Worm (Caenorhabditis elegans): ENCODE results near the gene cln-3.1.

Gene cln-3.1

ce11 chrV:11281414-11282209, 16.2 kb upstream of the cln-3.1 start (continued):
- no peak for TF ChIP-seq egl-44 (GFP tag; IDR thresholded peaks at IDR 0.05)
- TF ChIP-seq akir-1 (GFP tag; optimal IDR thresholded peaks at IDR 0.05) = no peak
- TF ChIP-seq ceh-40 (GFP tag; IDR thresholded peaks at IDR 0.05) = no peak
- no peak for TF ChIP-seq T07F8.4 (tag; optimal IDR thresholded peaks at IDR 0.05)
- TF ChIP-seq dpff-1 (tag; optimal IDR thresholded peaks at IDR 0.05) = no peak

- TF ChIP-seq ccch-3 (GFP tag; optimal IDR thresholded peaks at IDR 0.05) = no peak
- no peak for TF ChIP-seq F23B12.7 (tag; optimal IDR thresholded peaks at IDR 0.05; ENCODE audit: insufficient read depth)
- TF ChIP-seq fkh-3 (tag; optimal IDR thresholded peaks at IDR 0.05) = no peak
- TF ChIP-seq ceh-91 (GFP tag; IDR thresholded peaks at IDR 0.05) = peak; percentile 45; the same call in 1 of the 2 replicates
- no peak for TF ChIP-seq ztf-6 (GFP tag; IDR thresholded peaks at IDR 0.05)
- no peak for TF ChIP-seq ztf-28 (GFP tag; IDR thresholded peaks at IDR 0.05)
- TF ChIP-seq snpc-1.3 (tag; optimal IDR thresholded peaks at IDR 0.05; ENCODE audit: insufficient read depth) = peak; percentile 40
- TF ChIP-seq lsl-1 (GFP tag; optimal IDR thresholded peaks at IDR 0.05) = peak; percentile 93
- no peak for TF ChIP-seq mes-4 (tag; optimal IDR thresholded peaks at IDR 0.05)
- peak; percentile 81 for TF ChIP-seq madf-8 (GFP tag; conservative IDR thresholded peaks at IDR 0.05)
- peak; percentile 6 for TF ChIP-seq athp-1 (tag; optimal IDR thresholded peaks at IDR 0.05)
- no peak for TF ChIP-seq ztf-3 (GFP tag; optimal IDR thresholded peaks at IDR 0.05)
- TF ChIP-seq akir-1 (GFP tag; optimal IDR thresholded peaks at IDR 0.05) = no peak
- peak; percentile 22 for TF ChIP-seq efl-1 (GFP tag; optimal IDR thresholded peaks at IDR 0.05)
- peak; percentile 37 for TF ChIP-seq F49E8.2 (tag; optimal IDR thresholded peaks at IDR 0.05; ENCODE audit: insufficient read depth)
- TF ChIP-seq snpc-3.4 (tag; optimal IDR thresholded peaks at IDR 0.05) = peak; percentile 72
- TF ChIP-seq tbp1 (GFP tag; optimal IDR thresholded peaks at IDR 0.05) = no peak
- TF ChIP-seq xnd-1 (tag; optimal IDR thresholded peaks at IDR 0.05) = peak; percentile 96
- no peak for TF ChIP-seq C17E4.6 (GFP tag; IDR thresholded peaks at IDR 0.05)
- TF ChIP-seq nhr-80 (tag; optimal IDR thresholded peaks at IDR 0.05) = no peak
- TF ChIP-seq unc-130 (GFP tag; optimal IDR thresholded peaks at IDR 0.05) = no peak
- peak; percentile 51; the same call in 1 of the 2 replicates for TF ChIP-seq D2030.7 (GFP tag; IDR thresholded peaks at IDR 0.05)
- no peak for TF ChIP-seq tlf-1 (GFP tag; optimal IDR thresholded peaks at IDR 0.05)
- TF ChIP-seq him-1 (tag; optimal IDR thresholded peaks at IDR 0.05) = peak; percentile 5
- TF ChIP-seq unc-62 (GFP tag; optimal IDR thresholded peaks at IDR 0.05) = no peak
- TF ChIP-seq snpc-4 (GFP tag; optimal IDR thresholded peaks at IDR 0.05) = no peak
- peak in 1 of 4 experiments; percentile 47 for TF ChIP-seq snpc-4 (tag; optimal IDR thresholded peaks at IDR 0.05)
- no peak for TF ChIP-seq F52B5.7 (tag; optimal IDR thresholded peaks at IDR 0.05)
- TF ChIP-seq mcd-1 (GFP tag; IDR thresholded peaks at IDR 0.05) = peak; percentile 37; the same call in 1 of the 2 replicates
- TF ChIP-seq lsy-27 (tag; optimal IDR thresholded peaks at IDR 0.05; ENCODE audit: borderline replicate concordance, insufficient read depth) = no peak
- TF ChIP-seq nfyb-1 (GFP tag; IDR thresholded peaks at IDR 0.05) = no peak
- TF ChIP-seq snpc-1.1 (tag; optimal IDR thresholded peaks at IDR 0.05; ENCODE audit: insufficient read depth) = peak; percentile 1
- TF ChIP-seq B0035.1 (tag; optimal IDR thresholded peaks at IDR 0.05) = no peak
- no peak for TF ChIP-seq nhr-179 (tag; optimal IDR thresholded peaks at IDR 0.05)
- no peak for TF ChIP-seq ztf-18 (tag; optimal IDR thresholded peaks at IDR 0.05)
- no peak for TF ChIP-seq K11D2.4 (GFP tag; IDR thresholded peaks at IDR 0.05)
- peak; percentile 95 for TF ChIP-seq F33H1.4 (GFP tag; IDR thresholded peaks at IDR 0.05)
- peak; percentile 78 for TF ChIP-seq lin-54 (GFP tag; optimal IDR thresholded peaks at IDR 0.05)
- TF ChIP-seq madf-6 (GFP tag; IDR thresholded peaks at IDR 0.05) = peak; percentile 95
Observed at ce11 chrV:11279564-11279963, 14.1 kb upstream of the cln-3.1 start.

Measured in whole organism, young adult.